Worm (Caenorhabditis elegans) whole organism, midembryonic: ENCODE data around the gene grl-12.

Experiments
- T22C8.4 ChIP-seq: fragments of 200-800 bp; sonication (Bioruptor generic); IDR thresholded peaks from 2 replicates; pipeline ENCODE4 v1.3.6; 2022; ENCODE audit warnings: missing genetic modification characterization, missing compliant biosample characterization
- cog-1 ChIP-seq: sonication (generic microtip); optimal IDR thresholded peaks from 2 replicates; lab custom pipeline; 2016; ENCODE audit warnings: missing genetic modification characterization, missing compliant biosample characterization
- flt-1 ChIP-seq: fragments of 200-800 bp; sonication (Bioruptor generic); IDR thresholded peaks from 2 replicates; pipeline ENCODE4 v1.3.6; 2022; ENCODE audit warnings: missing genetic modification characterization, missing compliant biosample characterization
- klf-2 ChIP-seq: fragments of 200-800 bp; sonication (Bioruptor generic); conservative IDR thresholded peaks from 2 replicates; pipeline ENCODE4 v1.3.6; 2022; ENCODE audit warnings: missing genetic modification reagents, missing genetic modification characterization, missing compliant biosample characterization
- med-1 ChIP-seq: sonication (generic microtip); optimal IDR thresholded peaks from 2 replicates; lab custom pipeline; 2017; ENCODE audit warnings: missing genetic modification characterization, mild to moderate bottlenecking, missing compliant biosample characterization, antibody characterized with exemption, missing genetic modification reagents; ENCODE audit not compliant: insufficient read depth
- ref-1 ChIP-seq: fragments of 200-800 bp; sonication (Bioruptor generic); conservative IDR thresholded peaks from 2 replicates; pipeline ENCODE4 v1.3.6; 2022; ENCODE audit warnings: missing genetic modification reagents, missing genetic modification characterization, missing compliant biosample characterization
- tab-1 ChIP-seq: fragments of 200-800 bp; sonication (Bioruptor generic); IDR thresholded peaks from 2 replicates; pipeline ENCODE4 v1.3.6; 2022; ENCODE audit warnings: missing genetic modification characterization, missing compliant biosample characterization
- ztf-23 ChIP-seq: fragments of 200-800 bp; sonication (Bioruptor generic); IDR thresholded peaks from 2 replicates; pipeline ENCODE4 v1.3.6; 2022; ENCODE audit warnings: missing genetic modification reagents, missing genetic modification characterization, missing compliant biosample characterization
- ztf-29 ChIP-seq: fragments of 200-800 bp; sonication (Bioruptor generic); IDR thresholded peaks from 2 replicates; pipeline ENCODE4 v1.3.6; 2022; ENCODE audit warnings: missing genetic modification reagents, missing genetic modification characterization, missing compliant biosample characterization

grl-12 gene

ce11 chrV:8618738-8619137, 18.1 kb downstream of the grl-12 start, which contains the start of gene grd-5:
Gene grd-5 (plus strand): TSS chrV:8619032.
- TF ChIP-seq T22C8.4 (GFP tag; lab: Robert Waterston, UW) (no peak), med-1 (GFP tag; lab: Kevin White, UChicago) (no peak), cog-1 (no peak)

ce11 chrV:8615711-8616110, 21.1 kb downstream of the grl-12 start:
- TF ChIP-seq ref-1 (no peak), T22C8.4 (GFP tag; lab: Robert Waterston, UW) (no peak), flt-1 (GFP tag; lab: Robert Waterston, UW) (no peak), med-1 (GFP tag; lab: Kevin White, UChicago) (no peak), ztf-23 (GFP tag; lab: Robert Waterston, UW) (no peak), cog-1 (no peak), klf-2 (GFP tag; lab: Robert Waterston, UW) (no peak), tab-1 (GFP tag; lab: Robert Waterston, UW) (no peak), ztf-29 (GFP tag; lab: Robert Waterston, UW) (no peak)

ce11 chrV:8610633-8611404, 26.0 kb downstream of the grl-12 start, which contains the start of gene fip-4:
Gene fip-4 (minus strand): TSS chrV:8611268.
- TF ChIP-seq ref-1 (no peak), tab-1 (GFP tag; lab: Robert Waterston, UW) (no peak), klf-2 (GFP tag; lab: Robert Waterston, UW) (no peak), flt-1 (GFP tag; lab: Robert Waterston, UW) (no peak), ztf-29 (GFP tag; lab: Robert Waterston, UW) (no peak), med-1 (GFP tag; lab: Kevin White, UChicago) (no peak), cog-1 (no peak), ztf-23 (GFP tag; lab: Robert Waterston, UW) (no peak), T22C8.4 (GFP tag; lab: Robert Waterston, UW) (no peak)

ce11 chrV:8609776-8610529, 26.9 kb downstream of the grl-12 start:
- TF ChIP-seq ztf-23 (GFP tag; lab: Robert Waterston, UW) (0 out of 2 replicates have a peak, but pooled peaks have one; percentile 42), med-1 (GFP tag; lab: Kevin White, UChicago) (no peak), T22C8.4 (GFP tag; lab: Robert Waterston, UW) (no peak), klf-2 (GFP tag; lab: Robert Waterston, UW) (no peak)

- TF ChIP-seq T22C8.4 (GFP tag; lab: Robert Waterston, UW), result no peak
- no peak for TF ChIP-seq cog-1
- TF ChIP-seq ref-1, result no peak
- no peak for TF ChIP-seq flt-1 (GFP tag; lab: Robert Waterston, UW)
These were observed 28.3 kb downstream of the grl-12 start for ce11 chrV:8608483-8608882.

- no peak for TF ChIP-seq tab-1 (GFP tag; lab: Robert Waterston, UW)
- TF ChIP-seq klf-2 (GFP tag; lab: Robert Waterston, UW), result no peak
- TF ChIP-seq flt-1 (GFP tag; lab: Robert Waterston, UW), result no peak
- no peak for TF ChIP-seq ztf-29 (GFP tag; lab: Robert Waterston, UW)
- no peak for TF ChIP-seq cog-1
- no peak for TF ChIP-seq T22C8.4 (GFP tag; lab: Robert Waterston, UW)
- no peak for TF ChIP-seq med-1 (GFP tag; lab: Kevin White, UChicago)
- TF ChIP-seq ztf-23 (GFP tag; lab: Robert Waterston, UW), result no peak
- no peak for TF ChIP-seq ref-1
These were observed 29.4 kb downstream of the grl-12 start, which contains the start of gene smk-1 for ce11 chrV:8607353-8607850. Gene smk-1 (plus strand): TSS chrV:8607800.

- no peak for TF ChIP-seq med-1 (GFP tag; lab: Kevin White, UChicago)
- no peak for TF ChIP-seq ztf-29 (GFP tag; lab: Robert Waterston, UW)
- TF ChIP-seq ref-1, result no peak
- TF ChIP-seq T22C8.4 (GFP tag; lab: Robert Waterston, UW), result no peak
- TF ChIP-seq tab-1 (GFP tag; lab: Robert Waterston, UW), result no peak
- TF ChIP-seq ztf-23 (GFP tag; lab: Robert Waterston, UW), result 0 out of 2 replicates have a peak, but pooled peaks have one; percentile 31
- TF ChIP-seq flt-1 (GFP tag; lab: Robert Waterston, UW), result 0 out of 2 replicates have a peak, but pooled peaks have one; percentile 26
- peak; percentile 71 for TF ChIP-seq cog-1
- TF ChIP-seq klf-2 (GFP tag; lab: Robert Waterston, UW), result no peak
These were observed 30.6 kb downstream of the grl-12 start, which contains the start of gene vps-60 for ce11 chrV:8606099-8606696. Gene vps-60 (minus strand): TSS chrV:8606128.

- TF ChIP-seq klf-2 (GFP tag; lab: Robert Waterston, UW) (no peak), ztf-29 (GFP tag; lab: Robert Waterston, UW) (no peak), ztf-23 (GFP tag; lab: Robert Waterston, UW) (no peak), ref-1 (no peak), tab-1 (GFP tag; lab: Robert Waterston, UW) (no peak), cog-1 (no peak), med-1 (GFP tag; lab: Kevin White, UChicago) (no peak), T22C8.4 (GFP tag; lab: Robert Waterston, UW) (no peak), flt-1 (GFP tag; lab: Robert Waterston, UW) (no peak)
These were observed 33.5 kb downstream of the grl-12 start, which contains the start of gene F41E6.5 for ce11 chrV:8603272-8603671. Gene F41E6.5 (plus strand): TSS chrV:8603480.
